Worm (Caenorhabditis elegans) whole organism, L4/young adult: Measurements from ENCODE around the gene F11G11.5.
"Not testable (repeated sequence)": the region's sequence is repeated elsewhere in the genome, so short reads cannot be mapped to it uniquely, and the experiment has no call there.

Experiments
- W03F9.2 ChIP-seq: fragments of 150-350 bp; optimal IDR thresholded peaks from 2 replicates; lab custom pipeline; 2014; ENCODE audit warnings: missing biosample characterization, missing genetic modification characterization
- dao-5 ChIP-seq: sonication (generic microtip); optimal IDR thresholded peaks from 2 replicates; lab custom pipeline; 2016; ENCODE audit warnings: missing genotype, missing genetic modification characterization, moderate library complexity, missing compliant biosample characterization
- him-1 ChIP-seq: sonication (generic microtip); optimal IDR thresholded peaks from 2 replicates; lab custom pipeline; 2016; ENCODE audit warnings: missing genotype, missing genetic modification reagents, missing genetic modification characterization, missing compliant biosample characterization

Gene F11G11.5

DNA sequence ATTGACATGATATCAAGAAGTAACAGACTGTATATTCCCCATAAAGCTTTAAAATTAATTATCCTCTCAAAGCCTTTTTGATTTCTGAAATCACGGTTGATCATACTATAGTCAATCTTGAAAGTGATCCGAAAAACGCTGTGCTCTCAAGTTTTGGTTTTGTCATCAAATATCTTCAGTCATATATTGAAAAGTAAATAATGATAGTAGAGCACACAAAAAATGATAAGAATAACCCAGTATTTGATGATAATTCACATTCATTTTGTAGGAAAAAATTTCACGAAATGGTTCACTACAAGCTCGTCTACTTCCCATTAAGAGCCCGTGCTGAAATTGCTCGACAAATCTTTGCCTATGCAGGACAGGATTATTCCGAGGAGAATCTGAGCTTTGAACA is 21.9 kb downstream of the F11G11.5 start, which contains the start of gene gst-6:
gst-6 (plus strand) TSS at position 263 of the 400 bp plus-strand sequence.
- no peak for TF ChIP-seq W03F9.2 (tag; lab: Kevin White, UChicago)

DNA sequence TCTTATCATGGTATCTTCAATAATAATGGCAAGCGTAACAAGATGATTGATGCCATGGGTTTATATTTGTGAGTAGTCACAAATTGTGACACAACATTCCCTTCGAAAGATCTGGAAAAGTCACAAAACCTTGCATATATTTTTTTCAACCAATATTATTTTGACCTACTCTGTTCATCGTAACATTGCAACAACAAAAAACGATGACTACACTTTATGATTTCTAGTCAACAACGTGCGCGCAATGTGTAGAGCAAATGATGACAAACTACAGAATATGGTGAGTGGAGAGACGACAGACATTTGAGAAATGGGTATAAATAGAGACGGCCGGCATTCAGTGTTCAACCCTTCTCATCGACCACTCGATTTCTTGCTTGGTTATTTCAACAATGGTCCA is 24.0 kb downstream of the F11G11.5 start, which contains the start of gene gst-7:
gst-7 (plus strand) TSS at position 336 of the 400 bp plus-strand sequence.
- no peak for TF ChIP-seq W03F9.2 (tag; lab: Kevin White, UChicago)
- no peak for TF ChIP-seq dao-5
- TF ChIP-seq him-1 (tag; lab: Kevin White, UChicago) = no peak

DNA sequence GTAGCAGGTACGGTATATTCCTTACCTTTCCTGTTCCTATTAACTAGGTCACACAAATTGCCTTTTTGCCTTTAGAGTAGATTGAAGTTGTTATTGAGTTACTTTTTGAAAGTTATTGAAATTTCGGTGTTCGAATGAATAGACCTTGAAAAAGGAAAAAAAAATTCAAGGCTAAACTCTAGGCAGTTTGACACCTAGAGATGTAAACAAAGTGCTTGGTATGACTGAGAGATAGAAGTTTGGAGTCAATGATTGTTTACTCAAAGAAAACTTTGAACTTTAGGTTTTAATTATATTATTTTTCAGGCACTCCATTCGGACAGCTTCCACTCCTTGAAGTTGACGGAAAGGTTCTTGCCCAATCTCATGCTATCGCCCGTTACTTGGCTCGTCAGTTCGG is 24.8 kb downstream of the F11G11.5 start:
- TF ChIP-seq W03F9.2 (tag; lab: Kevin White, UChicago) (no peak), him-1 (tag; lab: Kevin White, UChicago) (no peak), dao-5 (no peak)

DNA sequence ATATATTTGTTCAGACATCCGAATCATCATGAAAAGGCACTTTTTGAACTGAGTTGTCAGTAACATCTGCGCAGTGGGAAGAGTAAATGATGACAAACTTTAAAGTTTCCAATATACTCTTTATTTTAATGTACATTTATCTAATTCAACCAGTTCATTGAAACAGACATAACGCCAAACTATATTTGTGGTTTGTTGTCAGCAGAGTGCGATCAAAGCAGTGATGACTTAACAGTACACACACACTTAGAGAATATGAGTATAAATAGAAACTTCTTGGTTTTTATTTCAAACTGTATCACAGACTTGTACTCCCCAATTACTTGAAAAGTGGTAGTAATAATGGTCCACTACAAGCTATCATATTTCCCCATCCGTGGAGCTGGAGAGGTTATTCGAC is 25.7 kb downstream of the F11G11.5 start, which contains the start of gene gst-8:
gst-8 (plus strand) TSS at position 301 of the 400 bp plus-strand sequence.
- TF ChIP-seq W03F9.2 (tag; lab: Kevin White, UChicago) = no peak

DNA sequence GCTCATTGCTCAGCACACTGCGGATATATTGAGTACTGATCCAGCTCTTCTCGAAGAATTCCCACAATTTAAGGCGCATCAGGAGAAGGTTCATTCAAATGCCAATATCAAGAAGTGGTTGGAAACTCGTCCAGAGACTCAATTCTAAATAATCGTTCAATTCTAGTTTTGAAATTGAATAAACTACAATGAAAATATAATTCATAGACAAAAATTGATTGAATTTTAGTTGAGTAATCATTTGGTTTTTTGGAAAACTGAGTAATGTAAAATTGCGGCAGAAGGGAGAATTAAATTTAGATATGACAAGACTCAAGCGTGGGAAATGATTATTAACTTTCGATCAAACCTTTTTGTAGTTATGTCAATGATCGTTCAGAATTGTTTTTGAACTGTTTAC is 26.7 kb downstream of the F11G11.5 start:
- TF ChIP-seq W03F9.2 (tag; lab: Kevin White, UChicago) = no peak
- TF ChIP-seq dao-5 = no peak
- no peak for TF ChIP-seq him-1 (tag; lab: Kevin White, UChicago)

DNA sequence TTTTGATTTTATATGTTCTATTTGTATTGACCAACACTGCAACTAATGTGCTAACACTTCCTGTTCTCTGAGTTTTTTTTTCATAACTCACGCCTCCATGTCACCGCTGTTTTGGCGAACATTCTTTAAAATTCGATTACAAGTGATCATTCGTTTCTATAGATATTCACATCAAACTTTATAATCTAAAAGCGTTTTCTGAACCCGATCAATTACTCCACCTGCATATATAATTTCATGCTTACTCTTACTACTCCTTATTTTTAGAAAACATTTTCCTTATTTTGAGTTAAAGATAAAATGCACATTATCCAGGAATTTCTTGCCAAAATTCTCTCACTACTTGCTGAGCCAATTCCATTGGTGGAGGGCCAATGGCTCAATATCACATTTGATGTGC is 28.3 kb downstream of the F11G11.5 start, which contains the start of gene R05F9.7:
R05F9.7 (plus strand) TSS at position 301 of the 400 bp plus-strand sequence.
- TF ChIP-seq W03F9.2 (tag; lab: Kevin White, UChicago) = no peak
- TF ChIP-seq him-1 (tag; lab: Kevin White, UChicago) = no peak
- TF ChIP-seq dao-5 = no peak

DNA sequence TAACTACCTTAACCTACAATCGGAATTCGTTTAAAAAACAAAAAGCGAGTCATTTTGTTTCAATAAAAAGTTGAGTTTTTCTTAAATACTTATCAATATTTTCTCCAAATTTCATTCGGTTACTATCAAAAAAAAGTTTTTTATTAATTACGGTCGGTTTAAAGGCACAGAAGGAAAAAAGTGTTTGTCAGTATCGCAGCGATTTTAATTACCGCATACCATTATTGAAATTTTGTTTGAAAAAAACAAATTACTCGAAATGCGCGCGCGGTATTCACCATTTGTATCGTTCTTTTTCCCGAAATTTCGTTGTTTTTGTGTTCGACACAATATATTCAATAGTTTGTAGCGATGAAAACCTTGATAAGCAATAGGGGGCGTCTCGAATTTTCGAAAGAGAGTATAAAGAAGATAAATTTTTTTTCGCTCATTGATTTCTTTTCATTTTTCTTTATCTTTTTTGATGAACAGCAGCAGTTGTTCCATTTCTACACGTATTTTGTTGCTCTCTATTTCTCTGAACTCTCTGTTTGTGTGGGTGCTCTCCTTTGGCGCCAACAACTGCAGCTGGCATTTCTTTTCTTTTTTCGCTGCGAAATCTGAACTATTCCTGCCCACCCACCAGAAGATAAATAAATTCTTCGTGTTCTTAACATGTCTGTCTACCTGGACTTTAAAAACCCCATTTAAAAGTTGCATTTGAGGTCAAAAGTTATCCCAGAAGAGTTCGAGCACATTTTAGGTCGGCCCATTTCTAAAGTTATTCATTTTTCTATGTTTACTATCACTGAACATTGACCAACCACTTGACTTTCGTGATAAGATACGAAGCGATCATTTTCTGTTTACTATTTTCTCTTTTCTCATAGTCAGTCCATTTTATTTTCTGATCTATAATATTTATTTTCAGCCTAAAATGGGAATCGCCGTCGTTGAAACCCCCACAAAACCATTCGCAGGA is 31.1 kb downstream of the F11G11.5 start, which contains the start of gene pgm-1:
pgm-1 (plus strand) TSS at position 911 of the 961 bp plus-strand sequence.
- TF ChIP-seq W03F9.2 (tag; lab: Kevin White, UChicago) (no peak), dao-5 (no peak), him-1 (tag; lab: Kevin White, UChicago) (no peak)

DNA sequence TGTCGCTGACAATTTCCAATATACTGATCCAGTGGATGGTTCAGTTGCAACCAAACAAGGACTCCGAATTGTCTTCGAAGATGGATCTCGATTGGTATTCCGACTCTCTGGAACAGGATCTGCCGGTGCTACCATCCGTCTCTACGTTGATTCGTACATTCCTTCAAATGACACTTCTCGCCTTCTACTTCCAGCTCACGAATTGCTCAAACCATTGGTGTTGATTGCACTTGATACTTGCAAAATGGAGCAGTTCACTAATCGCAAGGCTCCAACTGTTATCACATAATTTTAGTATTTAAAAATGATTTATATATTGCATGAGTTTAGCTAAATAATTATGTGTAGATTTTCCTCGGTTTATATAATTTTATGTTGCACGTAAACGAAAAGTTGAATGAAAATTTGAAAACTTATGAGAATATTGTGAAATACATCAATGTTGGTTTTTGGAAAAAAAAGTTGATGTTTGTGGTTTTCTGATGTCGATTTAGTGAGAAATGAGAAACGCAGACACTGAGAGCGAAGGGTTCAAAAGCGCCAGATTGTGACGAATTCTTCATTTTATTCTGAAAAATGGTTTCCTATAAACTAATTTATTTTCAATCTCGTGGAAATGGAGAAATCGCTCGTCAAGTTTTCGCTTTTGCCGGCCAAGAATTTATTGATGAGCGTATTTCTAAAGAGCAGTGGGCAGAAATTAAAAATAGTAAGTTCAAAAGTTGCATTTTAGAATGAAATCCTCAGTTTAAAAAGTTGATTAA is 33.5 kb downstream of the F11G11.5 start, which contains the start of gene gst-9:
gst-9 (plus strand) TSS at position 574 of the 764 bp plus-strand sequence.
- TF ChIP-seq him-1 (tag; lab: Kevin White, UChicago) = no peak
- TF ChIP-seq W03F9.2 (tag; lab: Kevin White, UChicago) = no peak
- TF ChIP-seq dao-5 = no peak

DNA sequence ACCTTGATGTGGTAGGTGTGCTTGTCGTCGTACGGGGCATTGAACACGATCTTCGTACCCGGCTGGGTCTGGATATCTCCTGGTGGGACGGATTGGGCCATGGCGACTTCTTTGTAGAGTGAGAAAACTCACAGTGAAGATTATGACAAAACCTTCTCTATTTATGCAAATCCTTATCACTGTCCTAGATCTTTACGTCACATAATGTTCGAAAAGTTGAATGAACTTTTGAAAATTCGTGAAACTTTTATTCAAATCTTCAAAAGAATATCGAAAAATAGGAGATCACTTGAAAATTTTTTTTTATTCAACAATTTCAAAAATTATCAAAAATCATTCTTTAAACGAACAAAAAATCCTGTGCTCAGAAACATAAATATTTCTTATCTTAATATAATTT is 34.9 kb downstream of the F11G11.5 start, which contains the start of gene msp-33:
msp-33 (minus strand) TSS at position 101 of the 400 bp plus-strand sequence.
- TF ChIP-seq him-1 (tag; lab: Kevin White, UChicago) (no peak), W03F9.2 (tag; lab: Kevin White, UChicago) (no peak), dao-5 (no peak)

DNA sequence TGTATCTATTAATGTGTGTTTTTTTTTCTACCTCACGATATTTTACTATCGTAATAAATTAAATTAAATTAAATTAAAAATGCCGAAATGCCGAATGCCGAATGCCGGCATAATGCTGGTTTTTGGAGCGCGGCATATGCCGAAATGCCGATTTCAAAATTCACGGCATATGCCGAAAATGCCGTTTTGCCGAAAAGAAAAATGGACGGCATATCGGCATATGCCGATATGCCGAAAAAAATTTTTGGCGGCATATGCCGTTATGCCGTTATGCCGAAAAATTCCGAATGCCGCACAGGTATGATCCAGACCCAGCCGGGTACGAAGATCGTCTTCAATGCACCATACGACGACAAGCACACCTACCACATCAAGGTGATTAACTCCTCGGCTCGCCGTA is 40.8 kb downstream of the F11G11.5 start, which contains the start of gene msp-32:
msp-32 (plus strand) TSS at position 301 of the 400 bp plus-strand sequence.
- not testable (repeated sequence) for TF ChIP-seq W03F9.2 (tag; lab: Kevin White, UChicago); dao-5; him-1 (tag; lab: Kevin White, UChicago)

DNA sequence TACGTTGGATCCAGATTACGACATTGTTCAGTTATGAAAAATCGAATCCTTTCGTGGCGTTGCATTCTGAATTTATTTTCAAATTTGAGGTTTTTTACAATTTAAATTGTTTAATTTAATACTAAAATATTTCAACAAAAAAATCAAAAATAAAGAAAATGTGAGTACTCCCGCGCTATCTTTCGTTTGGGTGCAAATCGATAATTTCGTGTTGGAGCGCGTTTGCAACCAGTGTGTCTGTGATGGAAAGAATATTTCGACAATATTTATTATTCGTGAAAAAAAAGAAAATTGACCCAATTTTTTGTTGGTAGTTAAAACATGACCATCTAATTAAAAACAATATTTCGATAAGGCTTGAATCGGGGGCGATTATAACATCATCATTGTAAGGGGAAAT is 44.3 kb downstream of the F11G11.5 start, which contains the start of gene R05F9.9:
R05F9.9 (minus strand) TSS at position 66 of the 400 bp plus-strand sequence.
- no peak for TF ChIP-seq dao-5
- no peak for TF ChIP-seq W03F9.2 (tag; lab: Kevin White, UChicago)
- no peak for TF ChIP-seq him-1 (tag; lab: Kevin White, UChicago)

DNA sequence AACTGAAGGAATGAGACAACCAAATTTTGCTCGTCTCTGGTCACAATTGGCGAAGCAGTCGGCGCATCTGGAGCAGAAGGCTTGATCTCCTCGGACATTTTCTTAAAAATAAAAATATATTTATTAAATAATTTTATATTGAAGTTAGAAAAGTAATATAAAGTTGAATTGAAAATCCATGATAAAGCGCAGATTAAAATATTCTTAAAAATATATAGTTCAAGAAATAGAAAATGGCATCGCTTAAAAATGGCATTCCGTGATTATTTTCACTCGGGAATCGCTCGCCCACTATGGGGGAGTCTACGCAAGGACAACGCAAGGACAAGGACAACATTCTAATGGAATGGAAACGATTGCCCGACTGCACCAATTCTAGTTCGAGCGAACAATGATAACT is 46.0 kb downstream of the F11G11.5 start, which contains the start of gene sgt-1:
sgt-1 (minus strand) TSS at position 101 of the 400 bp plus-strand sequence.
- TF ChIP-seq dao-5; him-1 (tag; lab: Kevin White, UChicago); W03F9.2 (tag; lab: Kevin White, UChicago): not testable (repeated sequence)

DNA sequence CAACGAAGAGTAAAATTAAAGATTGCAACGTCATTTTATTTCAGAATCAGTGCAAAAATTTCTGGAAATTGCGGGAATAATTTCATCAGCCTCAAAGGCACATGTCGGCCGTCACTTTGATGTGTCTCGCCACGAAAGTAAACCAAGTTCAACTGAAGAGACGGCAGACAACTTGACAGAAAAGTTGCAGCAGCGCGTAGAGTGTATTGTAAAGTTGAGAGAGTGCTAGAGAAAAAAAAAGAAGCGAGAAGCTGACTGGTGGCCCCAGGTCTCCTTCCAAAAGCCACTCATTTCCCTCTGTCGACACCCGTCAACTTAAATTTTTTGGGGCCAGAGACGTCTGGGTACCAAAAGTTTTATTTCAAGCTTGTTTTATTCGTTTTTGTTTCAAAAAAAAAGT is 46.6 kb downstream of the F11G11.5 start:
- no peak for TF ChIP-seq him-1 (tag; lab: Kevin White, UChicago)
- peak; percentile 88 for TF ChIP-seq W03F9.2 (tag; lab: Kevin White, UChicago)
- no peak for TF ChIP-seq dao-5
